Worm (Caenorhabditis elegans): Measurements from ENCODE around the gene T11B7.2.
A peak's percentile ranks its signal among the peaks of the same experiment; 100 is the strongest.

The T11B7.2 gene

DNA sequence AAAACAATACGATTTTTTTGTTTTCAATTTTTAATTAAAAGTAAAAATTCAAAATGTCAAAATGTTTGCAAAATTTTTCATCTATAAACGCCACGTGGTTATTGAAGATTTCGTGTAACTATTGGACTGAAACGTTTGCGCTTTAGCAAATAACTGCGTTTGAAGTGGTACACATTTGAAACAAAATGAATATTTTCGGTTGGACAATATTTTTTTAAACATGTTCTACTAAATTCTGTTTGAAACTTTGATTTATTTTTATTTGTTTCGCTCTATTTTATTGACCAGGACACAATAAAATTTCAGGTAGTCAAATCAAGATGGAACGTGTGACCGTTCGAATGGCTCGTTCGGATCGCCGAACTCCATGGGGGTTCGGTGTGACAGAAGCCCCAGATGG, 7.8 kb upstream of the T11B7.2 start, which contains the start of gene alp-1:
Gene alp-1, plus strand, starts transcription at position 301 of the 400 bp plus-strand sequence.
- no peak for TF ChIP-seq pes-1 (GFP tag; IDR thresholded peaks at IDR 0.05)
- TF ChIP-seq scrt-1 (GFP tag; IDR thresholded peaks at IDR 0.05): no peak
- no peak for TF ChIP-seq sea-1 (GFP tag; conservative IDR thresholded peaks at IDR 0.05)
- no peak for TF ChIP-seq flt-1 (GFP tag; IDR thresholded peaks at IDR 0.05)
- TF ChIP-seq aly-1 (tag; optimal IDR thresholded peaks at IDR 0.05): no peak
- TF ChIP-seq ets-7 (tag; optimal IDR thresholded peaks at IDR 0.05): no peak
- no peak for TF ChIP-seq hnd-1 (tag; optimal IDR thresholded peaks at IDR 0.05)
- no peak for TF ChIP-seq B0310.2 (tag; optimal IDR thresholded peaks at IDR 0.05)
- no peak for TF ChIP-seq tbx-37 (GFP tag; conservative IDR thresholded peaks at IDR 0.05)
- no peak for TF ChIP-seq hmg-4 (GFP tag; optimal IDR thresholded peaks at IDR 0.05)
- TF ChIP-seq F13C5.2 (tag; optimal IDR thresholded peaks at IDR 0.05): no peak
- no peak for TF ChIP-seq hmbx-1 (tag; optimal IDR thresholded peaks at IDR 0.05)
- no peak for TF ChIP-seq ceh-13 (GFP tag; optimal IDR thresholded peaks at IDR 0.05)
- no peak for TF ChIP-seq tbx-11 (GFP tag; IDR thresholded peaks at IDR 0.05)
- TF ChIP-seq ceh-36 (tag; optimal IDR thresholded peaks at IDR 0.05): no peak
- TF ChIP-seq ama-1 (optimal IDR thresholded peaks at IDR 0.05): no peak

DNA sequence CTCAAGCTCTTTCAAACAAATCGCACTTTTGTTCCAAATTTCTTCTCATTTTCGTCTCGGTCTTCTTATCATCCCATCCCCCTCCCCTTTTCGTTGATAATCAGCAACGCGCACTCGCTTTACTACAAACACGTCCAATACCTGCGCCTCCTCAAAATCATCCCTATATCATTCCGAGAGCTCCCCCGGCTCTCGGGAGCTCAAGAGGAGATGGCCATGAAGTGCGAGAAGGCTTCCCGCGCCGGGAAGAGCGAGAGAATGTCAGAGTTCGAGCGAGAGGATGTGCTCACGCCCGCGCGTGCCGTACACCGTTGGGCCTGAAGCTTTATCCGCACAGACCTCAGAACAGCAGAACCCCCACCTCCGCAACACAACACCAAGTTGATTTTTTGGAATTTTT, 6.5 kb upstream of the T11B7.2 start:
- TF ChIP-seq pes-1 (GFP tag; IDR thresholded peaks at IDR 0.05): no peak
- no peak for TF ChIP-seq ceh-13 (GFP tag; optimal IDR thresholded peaks at IDR 0.05)
- peak; percentile 48 for TF ChIP-seq aly-1 (tag; optimal IDR thresholded peaks at IDR 0.05)
- no peak for TF ChIP-seq scrt-1 (GFP tag; IDR thresholded peaks at IDR 0.05)
- no peak for TF ChIP-seq B0310.2 (tag; optimal IDR thresholded peaks at IDR 0.05)

DNA sequence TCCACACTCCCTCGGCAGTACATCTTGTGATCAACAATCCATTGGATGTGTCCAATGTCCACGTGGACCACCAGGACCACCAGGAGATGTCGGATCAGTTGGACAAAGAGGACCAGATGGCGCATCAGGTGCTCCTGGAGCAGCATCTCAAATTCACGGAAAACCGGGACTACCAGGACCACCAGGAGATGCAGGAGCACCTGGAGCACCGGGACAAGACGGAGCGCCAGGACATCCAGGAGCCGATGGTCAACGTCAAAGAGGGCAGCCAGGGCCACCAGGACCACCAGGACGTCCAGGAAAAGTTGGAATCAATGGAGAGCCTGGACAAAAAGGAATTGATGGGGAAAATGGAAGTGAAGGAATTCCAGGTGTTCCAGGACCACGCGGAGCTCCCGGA, 4.6 kb upstream of the T11B7.2 start:
- TF ChIP-seq hnd-1 (tag; optimal IDR thresholded peaks at IDR 0.05) (no peak), aly-1 (tag; optimal IDR thresholded peaks at IDR 0.05) (no peak), ama-1 (optimal IDR thresholded peaks at IDR 0.05) (no peak), hmbx-1 (tag; optimal IDR thresholded peaks at IDR 0.05) (no peak), ceh-36 (tag; optimal IDR thresholded peaks at IDR 0.05) (no peak), pes-1 (GFP tag; IDR thresholded peaks at IDR 0.05) (no peak), tbx-11 (GFP tag; IDR thresholded peaks at IDR 0.05) (no peak), ets-7 (tag; optimal IDR thresholded peaks at IDR 0.05) (no peak), ceh-13 (GFP tag; optimal IDR thresholded peaks at IDR 0.05) (no peak), tbx-37 (GFP tag; conservative IDR thresholded peaks at IDR 0.05) (no peak), B0310.2 (tag; optimal IDR thresholded peaks at IDR 0.05) (no peak), flt-1 (GFP tag; IDR thresholded peaks at IDR 0.05) (no peak)

DNA sequence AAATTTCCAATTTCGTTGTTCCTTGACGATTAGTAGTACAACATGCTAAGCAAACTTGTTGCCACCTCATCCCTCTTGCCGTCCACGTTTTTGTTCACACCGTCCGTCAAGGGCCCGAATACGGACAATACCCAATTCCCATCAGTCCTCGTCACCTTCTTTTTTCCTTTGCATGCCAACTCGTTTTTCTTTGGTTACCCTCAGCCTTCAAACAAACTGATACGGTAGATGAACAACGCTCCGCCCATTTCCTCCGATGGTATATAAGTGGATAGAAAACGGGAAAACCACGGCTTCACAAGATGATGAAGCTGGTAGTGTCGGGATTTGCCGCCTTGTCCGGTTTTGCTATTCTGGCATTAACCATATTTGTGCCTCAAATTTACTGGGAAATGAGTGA, 3.6 kb upstream of the T11B7.2 start, which contains the start of gene col-118:
Gene col-118, plus strand, starts transcription at position 301 of the 400 bp plus-strand sequence.
- TF ChIP-seq B0310.2 (tag; optimal IDR thresholded peaks at IDR 0.05) (no peak), hmg-4 (GFP tag; optimal IDR thresholded peaks at IDR 0.05) (no peak), tbx-11 (GFP tag; IDR thresholded peaks at IDR 0.05) (no peak), scrt-1 (GFP tag; IDR thresholded peaks at IDR 0.05) (no peak), hnd-1 (tag; optimal IDR thresholded peaks at IDR 0.05) (no peak), hmbx-1 (tag; optimal IDR thresholded peaks at IDR 0.05) (no peak), ceh-13 (GFP tag; optimal IDR thresholded peaks at IDR 0.05) (no peak), F13C5.2 (tag; optimal IDR thresholded peaks at IDR 0.05) (no peak), ceh-36 (tag; optimal IDR thresholded peaks at IDR 0.05) (no peak), ama-1 (optimal IDR thresholded peaks at IDR 0.05) (no peak), tbx-37 (GFP tag; conservative IDR thresholded peaks at IDR 0.05) (no peak), tra-4 (tag; optimal IDR thresholded peaks at IDR 0.05) (no peak), flt-1 (GFP tag; IDR thresholded peaks at IDR 0.05) (no peak), pes-1 (GFP tag; IDR thresholded peaks at IDR 0.05) (no peak), ets-7 (tag; optimal IDR thresholded peaks at IDR 0.05) (no peak), aly-1 (tag; optimal IDR thresholded peaks at IDR 0.05) (no peak), sea-1 (GFP tag; conservative IDR thresholded peaks at IDR 0.05) (no peak)

DNA sequence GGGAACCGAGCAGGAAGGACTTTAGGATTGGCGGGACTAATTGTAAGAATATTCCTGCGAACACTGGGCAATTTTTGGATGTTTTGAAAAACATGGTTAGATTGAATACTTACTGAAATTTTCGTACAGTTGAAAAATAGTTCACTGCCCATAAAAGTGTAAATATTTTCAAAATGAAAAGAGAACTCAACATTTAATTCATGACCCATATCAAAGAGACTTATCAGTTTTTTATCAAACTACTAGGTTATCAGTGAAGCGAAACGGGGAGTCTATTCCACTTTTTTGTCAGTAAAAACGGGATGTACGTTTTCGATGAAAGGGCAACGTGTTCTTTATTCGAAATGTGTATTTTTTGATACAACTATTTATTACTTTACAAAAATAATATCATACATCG, 1.6 kb upstream of the T11B7.2 start:
- TF ChIP-seq hmg-4 (GFP tag; optimal IDR thresholded peaks at IDR 0.05): no peak
- no peak for TF ChIP-seq ets-7 (tag; optimal IDR thresholded peaks at IDR 0.05)
- no peak for TF ChIP-seq F13C5.2 (tag; optimal IDR thresholded peaks at IDR 0.05)
- TF ChIP-seq B0310.2 (tag; optimal IDR thresholded peaks at IDR 0.05): no peak
- no peak for TF ChIP-seq pes-1 (GFP tag; IDR thresholded peaks at IDR 0.05)
- no peak for TF ChIP-seq ama-1 (optimal IDR thresholded peaks at IDR 0.05)

DNA sequence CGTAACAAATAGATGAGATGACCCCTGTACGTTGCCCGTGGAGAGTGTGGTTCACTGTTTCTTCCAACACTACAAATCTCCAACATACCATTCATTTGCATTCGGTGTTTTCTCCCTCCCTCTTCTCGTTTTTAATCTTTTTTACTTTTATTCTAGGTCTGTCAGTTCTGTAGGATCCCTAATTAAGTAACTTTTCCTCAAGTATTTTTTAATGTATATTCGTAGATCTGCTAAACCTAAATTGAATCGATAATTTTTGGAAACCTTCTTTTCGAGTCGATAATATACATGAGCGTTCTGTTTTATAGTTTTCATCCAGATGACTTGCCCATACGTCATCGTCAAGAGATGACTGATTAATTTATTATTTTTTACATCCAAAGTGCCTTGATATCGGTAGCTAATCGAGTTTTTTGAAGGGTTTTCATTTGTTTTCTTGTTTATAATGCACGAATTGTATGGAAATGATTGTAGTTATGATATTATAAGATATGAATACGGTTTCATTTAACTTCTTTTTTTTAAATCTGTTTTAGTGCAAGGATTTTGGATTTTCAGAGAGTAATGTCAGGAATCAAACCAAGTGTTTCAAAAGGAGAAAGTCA, 4.1 kb downstream of the T11B7.2 start, which contains the start of the genes T28C6.11 and T11B7.1:
Gene T28C6.11, minus strand, starts transcription at position 101 of the 605 bp plus-strand sequence.
Gene T11B7.1, plus strand, starts transcription at position 555 of the 605 bp plus-strand sequence.
- TF ChIP-seq tbx-11 (GFP tag; IDR thresholded peaks at IDR 0.05) (no peak), ama-1 (optimal IDR thresholded peaks at IDR 0.05) (no peak), sea-1 (GFP tag; conservative IDR thresholded peaks at IDR 0.05) (no peak), ceh-36 (tag; optimal IDR thresholded peaks at IDR 0.05) (no peak), ets-7 (tag; optimal IDR thresholded peaks at IDR 0.05) (no peak)

DNA sequence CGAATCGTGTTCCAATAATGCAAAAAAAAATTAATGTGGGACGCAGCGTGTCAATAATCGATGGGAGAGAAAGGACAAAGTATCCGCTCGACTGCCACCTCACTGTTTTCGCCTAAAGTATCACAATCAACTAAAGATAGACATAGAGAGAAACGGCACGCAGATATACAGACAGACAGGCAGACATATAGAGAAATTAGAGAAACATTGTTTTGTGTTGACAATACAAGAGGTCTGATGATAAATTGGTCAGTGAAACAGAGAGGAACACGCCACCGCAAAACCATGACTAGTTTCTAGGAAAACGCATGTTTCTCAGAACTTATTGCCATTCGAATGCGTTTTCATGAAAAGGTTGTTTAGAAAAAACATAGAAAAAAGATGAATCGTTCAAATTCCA, 13.8 kb downstream of the T11B7.2 start, which contains the start of gene T28C6.8:
Gene T28C6.8, minus strand, starts transcription at position 137 of the 400 bp plus-strand sequence.
- no peak for TF ChIP-seq scrt-1 (GFP tag; IDR thresholded peaks at IDR 0.05)
- TF ChIP-seq hnd-1 (tag; optimal IDR thresholded peaks at IDR 0.05): no peak
- TF ChIP-seq ets-7 (tag; optimal IDR thresholded peaks at IDR 0.05): no peak
- no peak for TF ChIP-seq hmbx-1 (tag; optimal IDR thresholded peaks at IDR 0.05)
- TF ChIP-seq ceh-36 (tag; optimal IDR thresholded peaks at IDR 0.05): no peak
- TF ChIP-seq aly-1 (tag; optimal IDR thresholded peaks at IDR 0.05): no peak
- TF ChIP-seq F13C5.2 (tag; optimal IDR thresholded peaks at IDR 0.05): no peak
- TF ChIP-seq sea-1 (GFP tag; conservative IDR thresholded peaks at IDR 0.05): no peak
- TF ChIP-seq tra-4 (tag; optimal IDR thresholded peaks at IDR 0.05): no peak
- no peak for TF ChIP-seq pes-1 (GFP tag; IDR thresholded peaks at IDR 0.05)
- no peak for TF ChIP-seq ceh-13 (GFP tag; optimal IDR thresholded peaks at IDR 0.05)

DNA sequence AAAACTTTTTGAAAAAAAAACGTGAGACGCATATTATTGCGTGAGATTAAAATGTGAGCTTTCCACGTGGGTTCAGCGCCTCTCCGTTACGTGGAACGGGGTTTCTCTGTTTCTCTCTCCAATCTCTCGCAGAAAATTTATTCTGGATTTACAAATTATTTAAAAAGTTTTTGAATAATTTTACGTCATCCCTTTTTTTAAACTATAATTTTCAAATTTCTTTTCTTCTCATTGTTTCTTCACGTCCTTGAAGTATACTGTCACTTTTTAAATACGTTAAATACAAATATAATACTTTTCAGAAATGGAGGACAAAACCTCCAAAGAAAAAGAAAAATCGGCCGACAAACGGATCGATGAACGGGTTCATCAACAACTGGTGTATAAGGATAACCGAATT, 16.9 kb downstream of the T11B7.2 start, which contains the start of gene T28C6.7:
Gene T28C6.7, plus strand, starts transcription at position 301 of the 400 bp plus-strand sequence.
- TF ChIP-seq ama-1 (optimal IDR thresholded peaks at IDR 0.05) (no peak), scrt-1 (GFP tag; IDR thresholded peaks at IDR 0.05) (no peak), aly-1 (tag; optimal IDR thresholded peaks at IDR 0.05) (no peak), hmbx-1 (tag; optimal IDR thresholded peaks at IDR 0.05) (no peak), ceh-36 (tag; optimal IDR thresholded peaks at IDR 0.05) (no peak), sea-1 (GFP tag; conservative IDR thresholded peaks at IDR 0.05) (no peak), tbx-37 (GFP tag; conservative IDR thresholded peaks at IDR 0.05) (no peak), ets-7 (tag; optimal IDR thresholded peaks at IDR 0.05) (no peak), tra-4 (tag; optimal IDR thresholded peaks at IDR 0.05) (no peak), pes-1 (GFP tag; IDR thresholded peaks at IDR 0.05) (no peak), flt-1 (GFP tag; IDR thresholded peaks at IDR 0.05) (no peak), ceh-13 (GFP tag; optimal IDR thresholded peaks at IDR 0.05) (no peak), hnd-1 (tag; optimal IDR thresholded peaks at IDR 0.05) (no peak), tbx-11 (GFP tag; IDR thresholded peaks at IDR 0.05) (no peak), hmg-4 (GFP tag; optimal IDR thresholded peaks at IDR 0.05) (no peak), F13C5.2 (tag; optimal IDR thresholded peaks at IDR 0.05) (no peak), B0310.2 (tag; optimal IDR thresholded peaks at IDR 0.05) (no peak)

All from whole organism, early embryonic.